Worm (Caenorhabditis elegans) whole organism, L4 larva: Measurements from ENCODE around the gene nfm-1.

ENCODE experiments used
- D1046.2 ChIP-seq: fragments of 200-800 bp; sonication (Bioruptor generic); IDR thresholded peaks from 2 replicates; pipeline ENCODE4 v1.3.6; 2022; ENCODE audit warnings: missing genetic modification characterization, missing compliant biosample characterization
- F10B5.3 ChIP-seq: sonication (generic microtip); optimal IDR thresholded peaks from 2 replicates; lab custom pipeline; 2016; ENCODE audit warnings: mild to moderate bottlenecking, missing genetic modification characterization, missing compliant biosample characterization
- F44E2.7 ChIP-seq: fragments of 200-800 bp; sonication (Bioruptor generic); IDR thresholded peaks from 2 replicates; pipeline ENCODE4 v2.1.2; 2022; ENCODE audit warnings: missing genetic modification characterization, missing compliant biosample characterization
- R02D3.7 ChIP-seq: fragments of 150-350 bp; sonication (generic microtip); optimal IDR thresholded peaks from 3 replicates; lab custom pipeline; 2014; ENCODE audit warnings: missing biosample characterization, missing genetic modification characterization
- Y75B8A.6 ChIP-seq: fragments of 200-800 bp; sonication (Bioruptor generic); IDR thresholded peaks from 2 replicates; pipeline ENCODE4 v1.3.6; 2022; ENCODE audit warnings: missing genetic modification reagents, missing genetic modification characterization, missing compliant biosample characterization
- ZK546.5 ChIP-seq, 2 experiments: sonication (generic microtip); optimal IDR thresholded peaks; 2 replicates each; lab custom pipeline; 2017; ENCODE audit warnings: missing biosample characterization in 2 of 2, missing genetic modification characterization in 2 of 2
- aha-1 ChIP-seq: fragments of 150-350 bp; peaks from one replicate; lab custom pipeline; 2014; ENCODE audit warnings: missing biosample characterization, missing genetic modification characterization
- ama-1 ChIP-seq: fragments of 150-350 bp; optimal IDR thresholded peaks from 2 replicates; lab custom pipeline; 2014; ENCODE audit warnings: inconsistent platforms, mixed read lengths
- arid-1 ChIP-seq: fragments of 200-800 bp; sonication (Bioruptor generic); conservative IDR thresholded peaks from 2 replicates; pipeline ENCODE4 v1.3.6; 2022; ENCODE audit warnings: missing genetic modification reagents, missing genetic modification characterization, missing compliant biosample characterization
- attf-4 ChIP-seq: sonication (generic microtip); optimal IDR thresholded peaks from 3 replicates; lab custom pipeline; 2017; ENCODE audit warnings: missing biosample characterization, missing genetic modification characterization
- ceh-28 ChIP-seq: fragments of 150-350 bp; optimal IDR thresholded peaks from 2 replicates; lab custom pipeline; 2014; ENCODE audit warnings: missing biosample characterization, missing genetic modification reagents, missing genetic modification characterization
- daf-16 ChIP-seq, 3 experiments: sonication (generic microtip); optimal IDR thresholded peaks; 2 replicates each; lab custom pipeline; 2016 to 2017; ENCODE audit warnings: missing genetic modification characterization in 3 of 3, missing genetic modification reagents in 3 of 3, mild to moderate bottlenecking in 2 of 3, missing compliant biosample characterization in 2 of 3, missing biosample characterization in 1 of 3, moderate library complexity in 1 of 3
- dmd-6 ChIP-seq: fragments of 200-800 bp; sonication (Bioruptor generic); IDR thresholded peaks from 2 replicates; pipeline ENCODE4 v1.3.6; 2022; ENCODE audit warnings: missing genetic modification reagents, missing genetic modification characterization, missing compliant biosample characterization
- dmd-8 ChIP-seq: fragments of 200-800 bp; sonication (Bioruptor generic); IDR thresholded peaks from 2 replicates; pipeline ENCODE4 v1.3.6; 2022; ENCODE audit warnings: missing genetic modification characterization, missing compliant biosample characterization
- dpl-1 ChIP-seq: fragments of 150-350 bp; optimal IDR thresholded peaks from 2 replicates; lab custom pipeline; 2014; ENCODE audit warnings: missing biosample characterization, missing genetic modification reagents, missing genetic modification characterization
- duxl-1 ChIP-seq: sonication (generic microtip); optimal IDR thresholded peaks from 2 replicates; lab custom pipeline; 2016; ENCODE audit warnings: mild to moderate bottlenecking, missing genetic modification characterization, moderate library complexity, missing compliant biosample characterization; ENCODE audit not compliant: poor library complexity
- dve-1 ChIP-seq: sonication (generic microtip); optimal IDR thresholded peaks from 2 replicates; lab custom pipeline; 2017; ENCODE audit warnings: antibody characterized with exemption, mild to moderate bottlenecking, missing genetic modification characterization, missing compliant biosample characterization; ENCODE audit not compliant: insufficient read depth
- hif-1 ChIP-seq, 2 experiments: sonication (generic microtip); optimal IDR thresholded peaks; 2 replicates each; lab custom pipeline; 2016 to 2017; ENCODE audit warnings: missing compliant biosample characterization in 2 of 2, missing genetic modification characterization in 2 of 2, missing genetic modification reagents in 2 of 2, missing genotype in 2 of 2, mild to moderate bottlenecking in 1 of 2
- hlh-30 ChIP-seq: sonication (generic microtip); optimal IDR thresholded peaks from 2 replicates; lab custom pipeline; 2017; ENCODE audit warnings: antibody characterized with exemption, mild to moderate bottlenecking, missing genetic modification characterization, missing compliant biosample characterization; ENCODE audit not compliant: insufficient read depth
- lin-38 ChIP-seq: fragments of 200-800 bp; sonication (Bioruptor generic); IDR thresholded peaks from 2 replicates; pipeline ENCODE4 v1.3.6; 2022; ENCODE audit warnings: missing genetic modification reagents, missing genetic modification characterization, missing compliant biosample characterization
- lsy-2 ChIP-seq, 2 experiments: fragments of 150-350 bp in 1 of 2; sonication (generic microtip) in 1 of 2; optimal IDR thresholded peaks; 2 replicates each; lab custom pipeline; 2014 to 2017; ENCODE audit warnings: missing biosample characterization in 2 of 2, missing genetic modification characterization in 2 of 2
- madf-9 ChIP-seq: fragments of 200-800 bp; sonication (Bioruptor generic); conservative IDR thresholded peaks from 2 replicates; pipeline ENCODE4 v1.3.6; 2022; ENCODE audit warnings: missing genetic modification reagents, missing genetic modification characterization, missing compliant biosample characterization
- mdt-29 ChIP-seq: fragments of 200-800 bp; sonication (Bioruptor generic); IDR thresholded peaks from 2 replicates; pipeline ENCODE4 v1.3.6; 2022; ENCODE audit warnings: missing genetic modification reagents, missing genetic modification characterization, missing compliant biosample characterization
- mep-1 ChIP-seq: fragments of 150-350 bp; sonication (generic microtip); optimal IDR thresholded peaks from 3 replicates; lab custom pipeline; 2014; ENCODE audit warnings: missing biosample characterization, missing genetic modification characterization
- mes-2 ChIP-seq: sonication (generic microtip); optimal IDR thresholded peaks from 2 replicates; lab custom pipeline; 2016; ENCODE audit warnings: missing genotype, mild to moderate bottlenecking, missing genetic modification characterization, missing compliant biosample characterization; ENCODE audit not compliant: poor library complexity, severe bottlenecking
- mxl-3 ChIP-seq: fragments of 200-800 bp; sonication (Bioruptor generic); optimal IDR thresholded peaks from 2 replicates; lab custom pipeline; 2018; ENCODE audit warnings: mild to moderate bottlenecking, missing genetic modification characterization, missing compliant biosample characterization
- nhr-10 ChIP-seq: fragments of 150-350 bp; optimal IDR thresholded peaks from 2 replicates; lab custom pipeline; 2014; ENCODE audit warnings: missing biosample characterization, missing genetic modification characterization
- nhr-11 ChIP-seq: fragments of 150-350 bp; optimal IDR thresholded peaks from 2 replicates; lab custom pipeline; 2014; ENCODE audit warnings: missing biosample characterization, missing genetic modification characterization
- nhr-111 ChIP-seq: fragments of 200-800 bp; sonication (Bioruptor generic); optimal IDR thresholded peaks from 2 replicates; lab custom pipeline; 2018; ENCODE audit warnings: mild to moderate bottlenecking, missing genetic modification characterization, missing compliant biosample characterization
- nhr-28 ChIP-seq: fragments of 150-350 bp; optimal IDR thresholded peaks from 2 replicates; lab custom pipeline; 2014; ENCODE audit warnings: missing biosample characterization, missing genetic modification characterization
- nhr-41 ChIP-seq: fragments of 200-800 bp; sonication (Bioruptor generic); IDR thresholded peaks from 2 replicates; pipeline ENCODE4 v1.3.6; 2022; ENCODE audit warnings: missing genetic modification reagents, missing genetic modification characterization, missing compliant biosample characterization
- nhr-42 ChIP-seq: fragments of 200-800 bp; sonication (Bioruptor generic); IDR thresholded peaks from 2 replicates; pipeline ENCODE4 v1.3.6; 2022; ENCODE audit warnings: missing genetic modification characterization, missing compliant biosample characterization
- nhr-6 ChIP-seq: fragments of 150-350 bp; optimal IDR thresholded peaks from 2 replicates; lab custom pipeline; 2014; ENCODE audit warnings: missing biosample characterization, missing genetic modification characterization
- pha-4 ChIP-seq, 2 experiments: fragments of 150-350 bp in 1 of 2; fragments of 200-800 bp in 1 of 2; sonication (Bioruptor generic) in 1 of 2; IDR thresholded peaks in 1 of 2; optimal IDR thresholded peaks in 1 of 2; 2 replicates each; pipeline versions ENCODE4 v1.3.6 to Lab custom; 2014 to 2022; ENCODE audit warnings: missing genetic modification characterization in 2 of 2, missing genetic modification reagents in 2 of 2, missing biosample characterization in 1 of 2, missing compliant biosample characterization in 1 of 2
- php-3 ChIP-seq: fragments of 200-800 bp; sonication (Bioruptor generic); IDR thresholded peaks from 2 replicates; pipeline ENCODE4 v1.3.6; 2022; ENCODE audit warnings: missing genetic modification reagents, missing genetic modification characterization, missing compliant biosample characterization
- pqm-1 ChIP-seq: sonication (generic microtip); optimal IDR thresholded peaks from 2 replicates; lab custom pipeline; 2017; ENCODE audit warnings: missing biosample characterization, missing genetic modification characterization
- set-16 ChIP-seq: fragments of 200-800 bp; sonication (Bioruptor generic); IDR thresholded peaks from 2 replicates; pipeline ENCODE4 v1.3.6; 2022; ENCODE audit warnings: missing genetic modification reagents, missing genetic modification characterization, missing compliant biosample characterization
- spr-3 ChIP-seq: fragments of 200-800 bp; sonication (Bioruptor generic); optimal IDR thresholded peaks from 2 replicates; lab custom pipeline; 2018; ENCODE audit warnings: mild to moderate bottlenecking, missing genetic modification characterization, missing compliant biosample characterization
- unc-130 ChIP-seq: sonication (generic microtip); optimal IDR thresholded peaks from 2 replicates; lab custom pipeline; 2016; ENCODE audit warnings: missing genetic modification reagents, missing genetic modification characterization, missing compliant biosample characterization
- unc-39 ChIP-seq: sonication (generic microtip); optimal IDR thresholded peaks from 2 replicates; lab custom pipeline; 2017; ENCODE audit warnings: missing biosample characterization, missing genetic modification characterization
- zag-1 ChIP-seq: fragments of 150-350 bp; optimal IDR thresholded peaks from 2 replicates; lab custom pipeline; 2014; ENCODE audit warnings: missing biosample characterization, missing genetic modification characterization
- zfp-2 ChIP-seq: sonication (generic microtip); optimal IDR thresholded peaks from 2 replicates; lab custom pipeline; 2016; ENCODE audit warnings: mild to moderate bottlenecking, missing genetic modification characterization, missing compliant biosample characterization
- zfp-3 ChIP-seq: fragments of 200-800 bp; sonication (Bioruptor generic); conservative IDR thresholded peaks from 2 replicates; pipeline ENCODE4 v1.3.6; 2022; ENCODE audit warnings: missing genetic modification reagents, missing genetic modification characterization, missing compliant biosample characterization
- zip-11 ChIP-seq: fragments of 200-800 bp; sonication (Bioruptor generic); IDR thresholded peaks from 2 replicates; pipeline ENCODE4 v1.3.6; 2022; ENCODE audit warnings: missing genetic modification characterization, missing compliant biosample characterization
- zip-2 ChIP-seq: fragments of 150-350 bp; optimal IDR thresholded peaks from 2 replicates; lab custom pipeline; 2014; ENCODE audit warnings: missing biosample characterization, missing genetic modification characterization

nfm-1 gene

DNA sequence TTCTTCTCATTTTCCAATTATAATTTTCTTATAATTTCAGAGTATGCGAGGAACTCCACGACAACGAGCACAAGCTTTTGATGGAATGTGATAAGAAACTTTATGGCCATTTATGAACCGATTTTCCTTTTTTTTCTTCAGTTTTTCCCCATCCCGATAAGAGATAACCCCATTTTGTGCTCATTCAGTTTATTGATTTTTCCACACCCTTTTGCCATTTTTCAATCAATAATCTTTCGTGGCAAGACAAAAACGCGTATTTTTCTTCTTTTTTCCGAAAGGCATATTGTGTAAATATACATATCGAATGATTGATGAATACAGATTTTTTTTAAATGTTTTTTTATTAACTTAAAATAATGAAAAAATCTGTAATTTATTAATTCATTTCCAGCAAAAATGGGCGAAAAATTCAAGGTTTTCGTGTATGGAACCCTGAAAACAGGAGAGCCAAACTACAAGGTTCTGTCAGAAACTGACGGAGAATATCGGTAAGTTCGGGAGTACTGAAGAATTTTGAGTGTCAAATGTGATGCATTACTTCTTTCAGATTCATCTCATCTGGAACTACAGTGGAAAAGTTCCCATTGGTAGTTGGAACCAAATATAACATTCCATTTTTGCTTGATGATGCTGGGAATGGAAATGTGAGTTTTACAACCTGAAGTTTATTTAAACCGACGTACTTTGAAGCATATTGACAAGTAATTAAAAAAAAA lies 5.2 kb downstream of the nfm-1 start, which contains the start of gene F42A10.9:
Gene F42A10.9, plus strand, starts transcription at position 321 of the 719 bp plus-strand sequence.
- TF ChIP-seq ama-1 (lab: Kevin White, UChicago) (peak; percentile 88), mes-2 (tag; lab: Kevin White, UChicago) (peak; percentile 28), lsy-2 (tag; optimal IDR thresholded peaks at IDR 0.05; lab: Kevin White, UChicago) (peak in 1 of 2 experiments; percentile 52), madf-9 (no peak), dve-1 (peak; percentile 68), mdt-29 (GFP tag; lab: Robert Waterston, UW) (no peak), nhr-11 (tag; lab: Kevin White, UChicago) (no peak), attf-4 (no peak), lin-38 (GFP tag; lab: Robert Waterston, UW) (0 out of 2 replicates have a peak, but pooled peaks have one; percentile 38), F10B5.3 (no peak), zfp-3 (GFP tag; lab: Robert Waterston, UW) (peak; percentile 51; the same call in 1 of the 2 replicates), F44E2.7 (no peak), nhr-28 (tag; lab: Kevin White, UChicago) (peak; percentile 5), nhr-10 (tag; lab: Kevin White, UChicago) (no peak), zip-2 (tag; lab: Kevin White, UChicago) (no peak), pha-4 (GFP tag; IDR thresholded peaks at IDR 0.05; lab: Robert Waterston, UW) (no peak), pha-4 (tag; optimal IDR thresholded peaks at IDR 0.05; lab: Kevin White, UChicago) (no peak), duxl-1 (tag; lab: Kevin White, UChicago) (peak; percentile 41), aha-1 (tag; lab: Kevin White, UChicago) (peak; percentile 76), nhr-6 (tag; lab: Kevin White, UChicago) (no peak), hif-1 (tag; optimal IDR thresholded peaks at IDR 0.05; lab: Kevin White, UChicago) (peak in 1 of 2 experiments; percentile 21), D1046.2 (GFP tag; lab: Robert Waterston, UW) (peak; percentile 23; the same call in 1 of the 2 replicates), nhr-111 (GFP tag; lab: Kevin White, UChicago) (no peak), dmd-6 (GFP tag; lab: Robert Waterston, UW) (no peak), Y75B8A.6 (0 out of 2 replicates have a peak, but pooled peaks have one; percentile 17), set-16 (GFP tag; lab: Robert Waterston, UW) (no peak), pqm-1 (tag; lab: Kevin White, UChicago) (no peak), R02D3.7 (tag; lab: Kevin White, UChicago) (no peak), mxl-3 (GFP tag; lab: Kevin White, UChicago) (peak; percentile 20), daf-16 (GFP tag; optimal IDR thresholded peaks at IDR 0.05; lab: Kevin White, UChicago) (peak; percentile 5 to 46), daf-16 (tag; optimal IDR thresholded peaks at IDR 0.05; lab: Kevin White, UChicago) (peak; percentile 42), zfp-2 (tag; lab: Kevin White, UChicago) (no peak), arid-1 (GFP tag; lab: Robert Waterston, UW) (0 out of 2 replicates have a peak, but pooled peaks have one; percentile 26), zip-11 (GFP tag; lab: Robert Waterston, UW) (no peak), dpl-1 (no peak), unc-130 (GFP tag; lab: Kevin White, UChicago) (no peak), spr-3 (no peak), hlh-30 (tag; lab: Kevin White, UChicago) (peak; percentile 2), nhr-42 (no peak), ZK546.5 (tag; optimal IDR thresholded peaks at IDR 0.05; lab: Kevin White, UChicago) (no peak), nhr-41 (GFP tag; lab: Robert Waterston, UW) (no peak), ceh-28 (tag; lab: Kevin White, UChicago) (peak; percentile 57), zag-1 (tag; lab: Kevin White, UChicago) (no peak), unc-39 (tag; lab: Kevin White, UChicago) (no peak), php-3 (GFP tag; lab: Robert Waterston, UW) (peak; percentile 47; the same call in 1 of the 2 replicates), dmd-8 (GFP tag; lab: Robert Waterston, UW) (no peak), mep-1 (peak; percentile 66)
- TF ChIP-seq, all 104 proteins: peak for 19
